Worm (Caenorhabditis elegans) whole organism, young adult: Measurements from ENCODE around the gene his-63.
A peak's percentile ranks its signal among the peaks of the same experiment; 100 is the strongest.

Experiments used
- B0336.3 ChIP-seq: fragments of 200-800 bp; sonication (Bioruptor generic); IDR thresholded peaks from 2 replicates; pipeline ENCODE4 v1.3.6; 2022; ENCODE audit warnings: missing genetic modification characterization, missing compliant biosample characterization
- C17E4.6 ChIP-seq: fragments of 200-800 bp; sonication (Bioruptor generic); IDR thresholded peaks from 2 replicates; pipeline ENCODE4 v1.3.6; 2022; ENCODE audit warnings: missing genetic modification reagents, missing genetic modification characterization, missing compliant biosample characterization
- F22D6.2 ChIP-seq: sonication (generic microtip); optimal IDR thresholded peaks from 2 replicates; lab custom pipeline; 2016; ENCODE audit warnings: mild to moderate bottlenecking, missing genetic modification characterization, missing compliant biosample characterization
- F39B2.1 ChIP-seq: fragments of 200-800 bp; sonication (Bioruptor generic); IDR thresholded peaks from 2 replicates; pipeline ENCODE4 v1.3.6; 2022; ENCODE audit warnings: missing genetic modification reagents, missing genetic modification characterization, missing compliant biosample characterization
- F55B11.4 ChIP-seq: sonication (generic microtip); optimal IDR thresholded peaks from 2 replicates; lab custom pipeline; 2016; ENCODE audit warnings: missing compliant biosample characterization, missing genetic modification characterization, borderline replicate concordance; ENCODE audit not compliant: insufficient read depth
- F57C9.4 ChIP-seq: sonication (generic microtip); optimal IDR thresholded peaks from 2 replicates; lab custom pipeline; 2017; ENCODE audit warnings: mild to moderate bottlenecking, missing genetic modification characterization, missing compliant biosample characterization
- K11D2.4 ChIP-seq: fragments of 200-800 bp; sonication (Bioruptor generic); IDR thresholded peaks from 2 replicates; pipeline ENCODE4 v1.3.6; 2022; ENCODE audit warnings: missing genetic modification reagents, missing genetic modification characterization, missing compliant biosample characterization
- K12H6.12 ChIP-seq: fragments of 200-800 bp; sonication (Bioruptor generic); optimal IDR thresholded peaks from 2 replicates; lab custom pipeline; 2018; ENCODE audit warnings: mild to moderate bottlenecking, missing genetic modification characterization, missing compliant biosample characterization
- T26A5.8 ChIP-seq: sonication (generic microtip); optimal IDR thresholded peaks from 2 replicates; lab custom pipeline; 2016; ENCODE audit warnings: missing genetic modification characterization, missing compliant biosample characterization
- ZK185.1 ChIP-seq: sonication (generic microtip); optimal IDR thresholded peaks from 2 replicates; lab custom pipeline; 2016; ENCODE audit warnings: mild to moderate bottlenecking, missing genetic modification characterization, missing compliant biosample characterization; ENCODE audit not compliant: poor library complexity, severe bottlenecking
- aptf-3 ChIP-seq: fragments of 200-800 bp; sonication (Bioruptor generic); IDR thresholded peaks from 2 replicates; pipeline ENCODE4 v1.3.6; 2022; ENCODE audit warnings: missing genetic modification characterization, missing compliant biosample characterization
- attf-3 ChIP-seq: fragments of 200-800 bp; sonication (Bioruptor generic); conservative IDR thresholded peaks from 2 replicates; pipeline ENCODE4 v1.3.6; 2022; ENCODE audit warnings: missing genetic modification reagents, missing genetic modification characterization, missing compliant biosample characterization
- attf-5 ChIP-seq: fragments of 200-800 bp; sonication (Bioruptor generic); optimal IDR thresholded peaks from 2 replicates; lab custom pipeline; 2018; ENCODE audit warnings: mild to moderate bottlenecking, missing genetic modification characterization, missing compliant biosample characterization
- attf-6 ChIP-seq: fragments of 200-800 bp; sonication (Bioruptor generic); IDR thresholded peaks from 2 replicates; pipeline ENCODE4 v1.3.6; 2022; ENCODE audit warnings: missing genetic modification reagents, missing genetic modification characterization, missing compliant biosample characterization
- ceh-27 ChIP-seq: fragments of 200-800 bp; sonication (Bioruptor generic); optimal IDR thresholded peaks from 2 replicates; lab custom pipeline; 2018; ENCODE audit warnings: mild to moderate bottlenecking, missing genetic modification characterization, moderate library complexity, missing compliant biosample characterization
- ceh-79 ChIP-seq: sonication (generic microtip); optimal IDR thresholded peaks from 2 replicates; lab custom pipeline; 2017; ENCODE audit warnings: mild to moderate bottlenecking, missing genetic modification characterization, missing compliant biosample characterization
- ekl-4 ChIP-seq: fragments of 200-800 bp; sonication (Bioruptor generic); IDR thresholded peaks from 2 replicates; pipeline ENCODE4 v1.3.6; 2022; ENCODE audit warnings: missing genetic modification reagents, missing genetic modification characterization, missing compliant biosample characterization
- him-1 ChIP-seq: sonication (generic microtip); optimal IDR thresholded peaks from 2 replicates; lab custom pipeline; 2016; ENCODE audit warnings: missing genotype, missing genetic modification reagents, missing genetic modification characterization, missing compliant biosample characterization
- hlh-12 ChIP-seq: sonication (generic microtip); optimal IDR thresholded peaks from 2 replicates; lab custom pipeline; 2016; ENCODE audit warnings: missing genetic modification characterization, missing compliant biosample characterization
- hmg-1.2 ChIP-seq: fragments of 200-800 bp; sonication (Bioruptor generic); IDR thresholded peaks from 2 replicates; pipeline ENCODE4 v1.3.6; 2022; ENCODE audit warnings: missing genetic modification reagents, missing genetic modification characterization, missing compliant biosample characterization
- hmg-20 ChIP-seq: fragments of 200-800 bp; sonication (Bioruptor generic); IDR thresholded peaks from 2 replicates; pipeline ENCODE4 v1.3.6; 2022; ENCODE audit warnings: missing genetic modification reagents, missing genetic modification characterization, missing compliant biosample characterization
- hsf-1 ChIP-seq: fragments of 200-800 bp; sonication (Bioruptor generic); IDR thresholded peaks from 2 replicates; pipeline ENCODE4 v1.3.6; 2022; ENCODE audit warnings: missing genetic modification reagents, missing genetic modification characterization, missing compliant biosample characterization
- lag-1 ChIP-seq: fragments of 200-800 bp; sonication (Bioruptor generic); IDR thresholded peaks from 2 replicates; pipeline ENCODE4 v1.3.6; 2022; ENCODE audit warnings: missing genetic modification reagents, missing genetic modification characterization, missing compliant biosample characterization
- let-607 ChIP-seq, 2 experiments: fragments of 200-800 bp in 1 of 2; sonication (Bioruptor generic) in 1 of 2; sonication (generic microtip) in 1 of 2; optimal IDR thresholded peaks; 2 replicates each; lab custom pipeline; 2016 to 2018; ENCODE audit warnings: mild to moderate bottlenecking in 2 of 2, missing compliant biosample characterization in 2 of 2, missing genetic modification characterization in 2 of 2, moderate library complexity in 2 of 2, missing genotype in 1 of 2
- lin-26 ChIP-seq: fragments of 200-800 bp; sonication (Bioruptor generic); IDR thresholded peaks from 2 replicates; pipeline ENCODE4 v1.3.6; 2022; ENCODE audit warnings: missing genetic modification reagents, missing genetic modification characterization, missing compliant biosample characterization
- lin-35 ChIP-seq, 3 experiments: fragments of 150-350 bp in 2 of 3; sonication (generic microtip) in 1 of 3; optimal IDR thresholded peaks; 2 replicates each; lab custom pipeline; 2014 to 2018; ENCODE audit warnings: missing biosample characterization in 3 of 3, missing genetic modification characterization in 3 of 3, missing genetic modification reagents in 3 of 3
- lir-1 ChIP-seq: fragments of 200-800 bp; sonication (Bioruptor generic); conservative IDR thresholded peaks from 2 replicates; pipeline ENCODE4 v1.3.6; 2022; ENCODE audit warnings: missing genetic modification reagents, missing genetic modification characterization, missing compliant biosample characterization
- lsl-1 ChIP-seq: fragments of 200-800 bp; sonication (Bioruptor generic); optimal IDR thresholded peaks from 2 replicates; lab custom pipeline; 2018; ENCODE audit warnings: mild to moderate bottlenecking, missing genetic modification characterization, moderate library complexity, missing compliant biosample characterization
- lsy-27 ChIP-seq: sonication (generic microtip); optimal IDR thresholded peaks from 2 replicates; lab custom pipeline; 2017; ENCODE audit warnings: missing genetic modification characterization, mild to moderate bottlenecking, missing compliant biosample characterization, antibody characterized with exemption, missing genotype, borderline replicate concordance; ENCODE audit not compliant: insufficient read depth
- madf-10 ChIP-seq: sonication (generic microtip); optimal IDR thresholded peaks from 2 replicates; lab custom pipeline; 2016; ENCODE audit warnings: mild to moderate bottlenecking, missing genetic modification characterization, missing compliant biosample characterization
- mel-28 ChIP-seq: sonication (generic microtip); optimal IDR thresholded peaks from 2 replicates; lab custom pipeline; 2016; ENCODE audit warnings: borderline replicate concordance, mild to moderate bottlenecking, missing genetic modification characterization, missing compliant biosample characterization
- mes-4 ChIP-seq: sonication (generic microtip); optimal IDR thresholded peaks from 2 replicates; lab custom pipeline; 2016; ENCODE audit warnings: missing genotype, missing genetic modification characterization, missing compliant biosample characterization
- nfya-2 ChIP-seq: fragments of 200-800 bp; sonication (Bioruptor generic); IDR thresholded peaks from 2 replicates; pipeline ENCODE4 v1.3.6; 2022; ENCODE audit warnings: missing genetic modification reagents, missing genetic modification characterization, missing compliant biosample characterization
- rcor-1 ChIP-seq: fragments of 200-800 bp; sonication (Bioruptor generic); IDR thresholded peaks from 2 replicates; pipeline ENCODE4 v1.3.6; 2022; ENCODE audit warnings: missing genetic modification reagents, missing genetic modification characterization, missing compliant biosample characterization
- sdz-38 ChIP-seq: sonication (generic microtip); optimal IDR thresholded peaks from 2 replicates; lab custom pipeline; 2016; ENCODE audit warnings: missing genotype, missing genetic modification characterization, missing compliant biosample characterization
- sea-2 ChIP-seq: fragments of 200-800 bp; sonication (Bioruptor generic); IDR thresholded peaks from 2 replicates; pipeline ENCODE4 v1.3.6; 2022; ENCODE audit warnings: missing genetic modification characterization, missing compliant biosample characterization
- snpc-3.4 ChIP-seq: sonication (generic microtip); optimal IDR thresholded peaks from 2 replicates; lab custom pipeline; 2017; ENCODE audit warnings: missing genetic modification characterization, mild to moderate bottlenecking, missing compliant biosample characterization, antibody characterized with exemption, moderate library complexity, missing genotype, missing genetic modification reagents
- snpc-4 ChIP-seq, 5 experiments: fragments of 150-350 bp in 1 of 5; sonication (generic microtip) in 4 of 5; optimal IDR thresholded peaks; 2 replicates each; lab custom pipeline; 2014 to 2018; ENCODE audit warnings: missing genetic modification characterization in 5 of 5, missing biosample characterization in 3 of 5, antibody characterized with exemption in 2 of 5, mild to moderate bottlenecking in 2 of 5, missing compliant biosample characterization in 2 of 5, missing genotype in 2 of 5, moderate library complexity in 2 of 5, missing genetic modification reagents in 1 of 5
- somi-1 ChIP-seq: fragments of 200-800 bp; sonication (Bioruptor generic); optimal IDR thresholded peaks from 2 replicates; lab custom pipeline; 2018; ENCODE audit warnings: mild to moderate bottlenecking, missing genetic modification characterization, missing compliant biosample characterization
- tbp1 ChIP-seq: fragments of 200-800 bp; sonication (Bioruptor generic); optimal IDR thresholded peaks from 2 replicates; lab custom pipeline; 2018; ENCODE audit warnings: mild to moderate bottlenecking, missing genetic modification characterization, missing compliant biosample characterization
- tbx-9 ChIP-seq: sonication (generic microtip); optimal IDR thresholded peaks from 2 replicates; lab custom pipeline; 2016; ENCODE audit warnings: borderline replicate concordance, missing genetic modification characterization, inconsistent platforms, missing compliant biosample characterization
- ztf-18 ChIP-seq: sonication (generic microtip); optimal IDR thresholded peaks from 2 replicates; lab custom pipeline; 2016; ENCODE audit warnings: missing genotype, mild to moderate bottlenecking, missing genetic modification characterization, missing compliant biosample characterization
- ztf-28 ChIP-seq: fragments of 200-800 bp; sonication (Bioruptor generic); IDR thresholded peaks from 2 replicates; pipeline ENCODE4 v1.3.6; 2022; ENCODE audit warnings: missing genetic modification reagents, missing genetic modification characterization, missing compliant biosample characterization

his-63 gene

ce11 chrIV:11401482-11401881, 5.2 kb downstream of the his-63 start (continued):
- TF ChIP-seq hlh-12 (tag; lab: Kevin White, UChicago) (no peak), madf-10 (tag; lab: Kevin White, UChicago) (no peak), F39B2.1 (GFP tag; lab: Robert Waterston, UW) (peak; percentile 60; the same call in 1 of the 2 replicates), F22D6.2 (tag; lab: Kevin White, UChicago) (no peak), lsl-1 (GFP tag; lab: Kevin White, UChicago) (peak; percentile 1), ztf-28 (GFP tag; lab: Robert Waterston, UW) (no peak), mes-4 (tag; lab: Kevin White, UChicago) (no peak), attf-6 (peak; percentile 56), ZK185.1 (peak; percentile 11), tbx-9 (tag; lab: Kevin White, UChicago) (no peak), ekl-4 (GFP tag; lab: Robert Waterston, UW) (peak; percentile 64; the same call in 1 of the 2 replicates), lin-35 (GFP tag; optimal IDR thresholded peaks at IDR 0.05; lab: Kevin White, UChicago) (no peak), T26A5.8 (tag; lab: Kevin White, UChicago) (no peak), lir-1 (GFP tag; lab: Robert Waterston, UW) (no peak), lin-26 (GFP tag; lab: Robert Waterston, UW) (peak; percentile 94), sea-2 (no peak), F55B11.4 (tag; lab: Kevin White, UChicago) (no peak), mel-28 (tag; lab: Kevin White, UChicago) (no peak), F57C9.4 (tag; lab: Kevin White, UChicago) (no peak), hsf-1 (GFP tag; lab: Robert Waterston, UW) (no peak; the same call in 1 of the 2 replicates), aptf-3 (0 out of 2 replicates have a peak, but pooled peaks have one; percentile 69), attf-3 (GFP tag; lab: Robert Waterston, UW) (no peak), nfya-2 (GFP tag; lab: Robert Waterston, UW) (no peak), sdz-38 (no peak), hmg-20 (GFP tag; lab: Robert Waterston, UW) (no peak), attf-5 (no peak), let-607 (tag; optimal IDR thresholded peaks at IDR 0.05; lab: Kevin White, UChicago) (no peak), K11D2.4 (no peak), him-1 (no peak), tbp1 (GFP tag; lab: Kevin White, UChicago) (peak; percentile 33), ceh-79 (no peak), ztf-18 (no peak), hmg-1.2 (GFP tag; lab: Robert Waterston, UW) (peak; percentile 37), C17E4.6 (peak; percentile 57; the same call in 1 of the 2 replicates), rcor-1 (GFP tag; lab: Robert Waterston, UW) (peak; percentile 35), snpc-4 (GFP tag; optimal IDR thresholded peaks at IDR 0.05; lab: Kevin White, UChicago) (no peak), snpc-4 (tag; optimal IDR thresholded peaks at IDR 0.05; lab: Kevin White, UChicago) (no peak), somi-1 (GFP tag; lab: Kevin White, UChicago) (no peak), B0336.3 (GFP tag; lab: Robert Waterston, UW) (peak; percentile 62; the same call in 1 of the 2 replicates), lag-1 (GFP tag; lab: Robert Waterston, UW) (no peak), K12H6.12 (tag; lab: Kevin White, UChicago) (no peak), snpc-3.4 (tag; lab: Kevin White, UChicago) (peak; percentile 37), lsy-27 (no peak), ceh-27 (GFP tag; lab: Kevin White, UChicago) (no peak)
